Worm (Caenorhabditis elegans) whole organism, midembryonic: ENCODE measurements around the gene lge-1.

Experiments used
- T22C8.4 ChIP-seq: fragments of 200-800 bp; sonication (Bioruptor generic); IDR thresholded peaks from 2 replicates; pipeline ENCODE4 v1.3.6; 2022; ENCODE audit warnings: missing genetic modification characterization, missing compliant biosample characterization
- flt-1 ChIP-seq: fragments of 200-800 bp; sonication (Bioruptor generic); IDR thresholded peaks from 2 replicates; pipeline ENCODE4 v1.3.6; 2022; ENCODE audit warnings: missing genetic modification characterization, missing compliant biosample characterization
- klf-2 ChIP-seq: fragments of 200-800 bp; sonication (Bioruptor generic); conservative IDR thresholded peaks from 2 replicates; pipeline ENCODE4 v1.3.6; 2022; ENCODE audit warnings: missing genetic modification reagents, missing genetic modification characterization, missing compliant biosample characterization

ce11 chrX:10990855-10991176, 24.5 kb downstream of the lge-1 start:
- TF ChIP-seq klf-2 (GFP tag; lab: Robert Waterston, UW) (no peak), flt-1 (no peak), T22C8.4 (no peak)
